Worm (Caenorhabditis elegans): ENCODE data around the gene F55G1.1.

- TF ChIP-seq W03F9.2 (tag; optimal IDR thresholded peaks at IDR 0.05), result no peak
- no peak for TF ChIP-seq dao-5 (tag; optimal IDR thresholded peaks at IDR 0.05)
- no peak for TF ChIP-seq him-1 (tag; optimal IDR thresholded peaks at IDR 0.05)
Measured at ce11 chrIV:7467170-7467569, 24.4 kb upstream of the F55G1.1 start.
